Fruit fly (Drosophila melanogaster) whole organism, embryonic: Measurements from ENCODE around the gene ttm50.

Source experiments
- Adf1 ChIP-seq: fragments of 200-800 bp; sonication (Bioruptor generic); IDR thresholded peaks from 2 replicates; pipeline ENCODE4 v1.3.6; 2022; ENCODE audit warnings: missing biosample characterization, missing genetic modification characterization
- CG10979 ChIP-seq: fragments of 200-800 bp; sonication (Bioruptor generic); optimal IDR thresholded peaks from 2 replicates; lab custom pipeline; 2018; ENCODE audit warnings: missing biosample characterization, mild to moderate bottlenecking, missing genetic modification characterization, moderate library complexity
- CG14014 ChIP-seq: fragments of 200-800 bp; sonication (Bioruptor generic); IDR thresholded peaks from 2 replicates; pipeline ENCODE4 v1.3.6; 2022; ENCODE audit warnings: missing biosample characterization, missing genetic modification characterization
- CG15514 ChIP-seq: fragments of 200-800 bp; sonication (Bioruptor generic); optimal IDR thresholded peaks from 3 replicates; lab custom pipeline; 2017; ENCODE audit warnings: missing biosample characterization, missing genetic modification characterization, mild to moderate bottlenecking, moderate library complexity, missing genetic modification reagents
- CG15601 ChIP-seq: fragments of 200-800 bp; sonication (Bioruptor generic); optimal IDR thresholded peaks from 3 replicates; lab custom pipeline; 2019; ENCODE audit warnings: missing biosample characterization, mild to moderate bottlenecking, missing genetic modification characterization, moderate library complexity
- CG1603 ChIP-seq: fragments of 200-800 bp; sonication (Bioruptor generic); optimal IDR thresholded peaks from 2 replicates; lab custom pipeline; 2019; ENCODE audit warnings: missing biosample characterization, mild to moderate bottlenecking, missing genetic modification characterization, moderate library complexity
- CG16779 ChIP-seq: fragments of 200-800 bp; sonication (Bioruptor generic); IDR thresholded peaks from 2 replicates; pipeline ENCODE4 v1.3.6; 2022; ENCODE audit warnings: missing biosample characterization, missing genetic modification characterization
- CG18764 ChIP-seq: fragments of 200-800 bp; sonication (Bioruptor generic); optimal IDR thresholded peaks from 3 replicates; lab custom pipeline; 2016; ENCODE audit warnings: missing biosample characterization, missing genetic modification characterization
- CG2202 ChIP-seq: fragments of 200-800 bp; sonication (Bioruptor generic); optimal IDR thresholded peaks from 2 replicates; lab custom pipeline; 2018; ENCODE audit warnings: missing biosample characterization, mild to moderate bottlenecking, missing genetic modification characterization
- CG2889 ChIP-seq: fragments of 200-800 bp; sonication (Bioruptor generic); IDR thresholded peaks from 3 replicates; pipeline ENCODE4 v1.3.6; 2022; ENCODE audit warnings: missing biosample characterization, missing genetic modification characterization
- CG3163 ChIP-seq: fragments of 200-800 bp; sonication (Bioruptor generic); optimal IDR thresholded peaks from 3 replicates; lab custom pipeline; 2016; ENCODE audit warnings: missing biosample characterization, missing genetic modification characterization
- CG32772 ChIP-seq: fragments of 200-800 bp; sonication (Bioruptor generic); IDR thresholded peaks from 2 replicates; pipeline ENCODE4 v1.3.6; 2022; ENCODE audit warnings: missing biosample characterization, missing genetic modification characterization
- CG7271 ChIP-seq: fragments of 200-800 bp; sonication (Bioruptor generic); optimal IDR thresholded peaks from 2 replicates; lab custom pipeline; 2018; ENCODE audit warnings: missing biosample characterization, mild to moderate bottlenecking, missing genetic modification characterization, moderate library complexity
- D19B ChIP-seq: fragments of 200-800 bp; sonication (Bioruptor generic); optimal IDR thresholded peaks from 2 replicates; lab custom pipeline; 2017; ENCODE audit warnings: missing biosample characterization, mild to moderate bottlenecking, missing genetic modification characterization
- Dref ChIP-seq: fragments of 200-800 bp; sonication (Bioruptor generic); IDR thresholded peaks from 2 replicates; pipeline ENCODE4 v1.3.6; 2022; ENCODE audit warnings: missing biosample characterization, missing genetic modification characterization
- Eip74EF ChIP-seq, 2 experiments: fragments of 200-800 bp in 1 of 2; fragments of >200 bp in 1 of 2; sonication (Bioruptor generic) in 1 of 2; optimal IDR thresholded peaks; 2 replicates each; lab custom pipeline; 2017 to 2019; ENCODE audit warnings: missing biosample characterization in 2 of 2, missing genetic modification characterization in 2 of 2, mild to moderate bottlenecking in 1 of 2, moderate library complexity in 1 of 2
- Gug ChIP-seq: fragments of 200-800 bp; sonication (Bioruptor generic); IDR thresholded peaks from 4 replicates; pipeline ENCODE4 v1.3.6; 2022; ENCODE audit warnings: missing biosample characterization, missing genetic modification characterization
- HLHmδ ChIP-seq: fragments of 200-800 bp; sonication (Bioruptor generic); optimal IDR thresholded peaks from 2 replicates; lab custom pipeline; 2018; ENCODE audit warnings: missing biosample characterization, mild to moderate bottlenecking, missing genetic modification characterization, moderate library complexity
- Hmr ChIP-seq: fragments of 200-800 bp; sonication (Bioruptor generic); optimal IDR thresholded peaks from 3 replicates; lab custom pipeline; 2017; ENCODE audit warnings: mild to moderate bottlenecking, missing biosample characterization, missing genetic modification reagents, missing genetic modification characterization
- Lim3 ChIP-seq: fragments of 200-800 bp; sonication (Bioruptor generic); IDR thresholded peaks from 2 replicates; pipeline ENCODE4 v1.3.6; 2022; ENCODE audit warnings: missing biosample characterization, missing genetic modification characterization
- Six4 ChIP-seq: fragments of 200-800 bp; sonication (Bioruptor generic); optimal IDR thresholded peaks from 2 replicates; lab custom pipeline; 2016; ENCODE audit warnings: missing biosample characterization, missing genetic modification characterization
- Sox100B ChIP-seq: fragments of 200-800 bp; sonication (Bioruptor generic); optimal IDR thresholded peaks from 3 replicates; lab custom pipeline; 2018; ENCODE audit warnings: missing biosample characterization, mild to moderate bottlenecking, missing genetic modification characterization
- Sry-δ ChIP-seq: fragments of 200-800 bp; sonication (Bioruptor generic); optimal IDR thresholded peaks from 2 replicates; lab custom pipeline; 2016; ENCODE audit warnings: missing biosample characterization, missing genetic modification characterization
- Usf ChIP-seq: fragments of 200-800 bp; sonication (Bioruptor generic); optimal IDR thresholded peaks from 2 replicates; lab custom pipeline; 2017; ENCODE audit warnings: missing genotype, missing biosample characterization, missing genetic modification characterization
- ara ChIP-seq: fragments of 200-800 bp; sonication (Bioruptor generic); IDR thresholded peaks from 2 replicates; pipeline ENCODE4 v1.3.6; 2022; ENCODE audit warnings: missing biosample characterization, missing genetic modification characterization
- ci ChIP-seq: fragments of 200-800 bp; sonication (Bioruptor generic); IDR thresholded peaks from 3 replicates; pipeline ENCODE4 v1.3.6; 2022; ENCODE audit warnings: missing biosample characterization, missing genetic modification characterization
- crol ChIP-seq: fragments of 200-800 bp; sonication (Bioruptor generic); IDR thresholded peaks from 2 replicates; pipeline ENCODE4 v1.3.6; 2022; ENCODE audit warnings: missing biosample characterization, missing genetic modification characterization
- dysf ChIP-seq: fragments of 200-800 bp; sonication (Bioruptor generic); IDR thresholded peaks from 3 replicates; pipeline ENCODE4 v1.3.6; 2022; ENCODE audit warnings: missing biosample characterization, missing genetic modification characterization
- eyg ChIP-seq: fragments of 200-800 bp; sonication (Bioruptor generic); optimal IDR thresholded peaks from 3 replicates; lab custom pipeline; 2016; ENCODE audit warnings: missing biosample characterization, missing genetic modification characterization
- fd102C ChIP-seq: fragments of 200-800 bp; sonication (Bioruptor generic); optimal IDR thresholded peaks from 2 replicates; lab custom pipeline; 2018; ENCODE audit warnings: missing biosample characterization, mild to moderate bottlenecking, missing genetic modification characterization, moderate library complexity
- hb ChIP-seq: fragments of 200-800 bp; sonication (Bioruptor generic); IDR thresholded peaks from 3 replicates; pipeline ENCODE4 v1.3.6; 2022; ENCODE audit warnings: missing biosample characterization, missing genetic modification characterization; ENCODE audit not compliant: partially characterized antibody
- her ChIP-seq: fragments of 200-800 bp; sonication (Bioruptor generic); optimal IDR thresholded peaks from 2 replicates; lab custom pipeline; 2016; ENCODE audit warnings: missing biosample characterization, missing genetic modification characterization
- jigr1 ChIP-seq: fragments of 200-800 bp; sonication (Bioruptor generic); IDR thresholded peaks from 3 replicates; pipeline ENCODE4 v1.3.6; 2022; ENCODE audit warnings: missing biosample characterization, missing genetic modification characterization
- lab ChIP-seq: fragments of 200-800 bp; sonication (Bioruptor generic); optimal IDR thresholded peaks from 3 replicates; lab custom pipeline; 2017; ENCODE audit warnings: missing biosample characterization, missing genetic modification characterization, mild to moderate bottlenecking, moderate library complexity, missing genetic modification reagents
- mam ChIP-seq: fragments of 200-800 bp; sonication (Bioruptor generic); optimal IDR thresholded peaks from 3 replicates; lab custom pipeline; 2016; ENCODE audit warnings: missing biosample characterization, missing genetic modification characterization
- pan ChIP-seq, 4 experiments: fragments of >200 bp in 3 of 4; fragments of 200-800 bp in 1 of 4; sonication (Bioruptor generic) in 1 of 4; optimal IDR thresholded peaks in 3 of 4; IDR thresholded peaks in 1 of 4; 2 replicates each; pipeline versions ENCODE4 v1.3.6 to Lab custom; 2017 to 2022; ENCODE audit warnings: missing biosample characterization in 2 of 4, missing genetic modification characterization in 2 of 4, mixed read lengths in 1 of 4
- scrt ChIP-seq: fragments of 200-800 bp; sonication (Bioruptor generic); optimal IDR thresholded peaks from 2 replicates; lab custom pipeline; 2018; ENCODE audit warnings: missing biosample characterization, mild to moderate bottlenecking, missing genetic modification characterization, moderate library complexity
- sim ChIP-seq: fragments of 200-800 bp; sonication (Bioruptor generic); IDR thresholded peaks from 2 replicates; pipeline ENCODE4 v1.3.6; 2022; ENCODE audit warnings: missing biosample characterization, missing genetic modification characterization
- tgo ChIP-seq: fragments of 200-800 bp; sonication (Bioruptor generic); IDR thresholded peaks from 3 replicates; pipeline ENCODE4 v1.3.6; 2022; ENCODE audit warnings: missing biosample characterization, missing genetic modification characterization
- tll ChIP-seq, 2 experiments: fragments of 200-800 bp in 1 of 2; fragments of >200 bp in 1 of 2; sonication (Bioruptor generic) in 1 of 2; optimal IDR thresholded peaks; 2 replicates each; lab custom pipeline; 2017 to 2019; ENCODE audit warnings: missing biosample characterization in 2 of 2, missing genetic modification characterization in 2 of 2, mild to moderate bottlenecking in 1 of 2, moderate library complexity in 1 of 2
- toy ChIP-seq: fragments of 200-800 bp; sonication (Bioruptor generic); IDR thresholded peaks from 2 replicates; pipeline ENCODE4 v1.3.6; 2022; ENCODE audit warnings: missing biosample characterization, missing genetic modification characterization
- twi ChIP-seq: fragments of 200-800 bp; optimal IDR thresholded peaks from 2 replicates; lab custom pipeline; 2019; ENCODE audit warnings: missing biosample characterization, mild to moderate bottlenecking, missing genetic modification characterization, moderate library complexity

The ttm50 gene

DNA sequence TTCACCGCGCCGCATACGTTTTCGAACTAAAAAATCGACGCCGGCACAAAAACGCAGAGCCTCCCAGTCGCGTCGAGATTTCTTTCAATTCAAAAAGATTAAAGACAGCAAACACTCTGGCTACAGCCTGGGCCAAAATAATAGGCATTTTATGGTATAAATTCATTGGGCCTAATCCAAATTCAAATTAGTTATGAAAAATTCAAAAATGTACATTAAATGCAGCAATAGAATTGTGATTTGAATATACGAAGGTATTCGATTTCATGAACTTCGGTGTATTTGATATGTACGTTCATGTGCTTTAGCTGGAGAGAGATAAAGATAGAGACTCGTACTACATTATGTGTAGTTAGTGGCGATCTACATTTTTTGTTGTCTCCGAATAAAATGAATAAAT is 12.1 kb upstream of the ttm50 start, which contains the start of gene Syx4 (continued):
- TF ChIP-seq hb (GFP tag; lab: Robert Waterston, UW): no peak
- TF ChIP-seq CG10979: peak; percentile 78
- TF ChIP-seq her (GFP tag; lab: Kevin White, UChicago): peak; percentile 90
- no peak for TF ChIP-seq fd102C (GFP tag; lab: Kevin White, UChicago)
- peak; percentile 85 for TF ChIP-seq eyg (GFP tag; lab: Kevin White, UChicago)
- TF ChIP-seq jigr1 (GFP tag; lab: Robert Waterston, UW): 0 out of 3 replicates have a peak, but pooled peaks have one; percentile 29
- TF ChIP-seq crol (GFP tag; lab: Robert Waterston, UW): no peak
- peak; percentile 64; the same call in 1 of the 2 replicates for TF ChIP-seq Adf1 (GFP tag; lab: Robert Waterston, UW)
- peak; percentile 55 for TF ChIP-seq Sry-δ (GFP tag; lab: Kevin White, UChicago)
- TF ChIP-seq pan (optimal IDR thresholded peaks at IDR 0.05; lab: Kevin White, UChicago): no peak
- peak in 1 of 2 experiments; percentile 93 for TF ChIP-seq pan (GFP tag; optimal IDR thresholded peaks at IDR 0.05 in 1 of 2, IDR thresholded peaks at IDR 0.05 in 1 of 2)
- peak; percentile 80; the same call in 3 of the 4 replicates for TF ChIP-seq Gug (GFP tag; lab: Robert Waterston, UW)
- TF ChIP-seq scrt (GFP tag; lab: Kevin White, UChicago): peak; percentile 79
- peak; percentile 53; the same call in 1 of the 2 replicates for TF ChIP-seq Lim3 (GFP tag; lab: Robert Waterston, UW)
- peak; percentile 92 for TF ChIP-seq dysf (GFP tag; lab: Robert Waterston, UW)
- peak; percentile 57 for TF ChIP-seq CG3163 (GFP tag; lab: Kevin White, UChicago)
- TF ChIP-seq Dref (GFP tag; lab: Robert Waterston, UW): 0 out of 2 replicates have a peak, but pooled peaks have one; percentile 18
- peak; percentile 92 for TF ChIP-seq mam
- TF ChIP-seq ara (GFP tag; lab: Robert Waterston, UW): peak; percentile 75
- peak; percentile 71 for TF ChIP-seq Usf
- TF ChIP-seq CG15601 (tag; lab: Kevin White, UChicago): peak; percentile 78
- peak; percentile 94 for TF ChIP-seq CG1603
- no peak for TF ChIP-seq CG7271 (tag; lab: Kevin White, UChicago)
- TF ChIP-seq Six4 (GFP tag; lab: Kevin White, UChicago): peak; percentile 72
- peak; percentile 97 for TF ChIP-seq lab
- peak; percentile 87 for TF ChIP-seq tgo
- peak; percentile 70 for TF ChIP-seq CG18764 (GFP tag; lab: Kevin White, UChicago)
- peak; percentile 68 for TF ChIP-seq CG16779 (GFP tag; lab: Robert Waterston, UW)
- TF ChIP-seq ci (GFP tag; lab: Robert Waterston, UW): peak; percentile 96
- TF ChIP-seq tll (GFP tag; optimal IDR thresholded peaks at IDR 0.05; lab: Kevin White, UChicago): no peak
- TF ChIP-seq CG2202 (tag; lab: Kevin White, UChicago): peak; percentile 61
- peak; percentile 77 for TF ChIP-seq CG2889 (GFP tag; lab: Robert Waterston, UW)
- TF ChIP-seq toy (GFP tag; lab: Robert Waterston, UW): peak; percentile 73
- peak; percentile 91 for TF ChIP-seq CG14014 (GFP tag; lab: Robert Waterston, UW)
- TF ChIP-seq Eip74EF (GFP tag; optimal IDR thresholded peaks at IDR 0.05; lab: Kevin White, UChicago): peak in 1 of 2 experiments; percentile 85
- peak; percentile 91 for TF ChIP-seq CG15514
- peak; percentile 81 for TF ChIP-seq CG32772 (GFP tag; lab: Robert Waterston, UW)
- TF ChIP-seq twi (tag; lab: Kevin White, UChicago): peak; percentile 50
- TF ChIP-seq sim (GFP tag; lab: Robert Waterston, UW): peak; percentile 80
- peak; percentile 87 for TF ChIP-seq Sox100B (GFP tag; lab: Kevin White, UChicago)
- peak; percentile 63 for TF ChIP-seq D19B (GFP tag; lab: Kevin White, UChicago)
- peak; percentile 95 for TF ChIP-seq Hmr (GFP tag; lab: Kevin White, UChicago)
- no peak for TF ChIP-seq HLHmδ
